Worm (Caenorhabditis elegans): ENCODE data around the gene F26F12.2.

Gene F26F12.2

DNA sequence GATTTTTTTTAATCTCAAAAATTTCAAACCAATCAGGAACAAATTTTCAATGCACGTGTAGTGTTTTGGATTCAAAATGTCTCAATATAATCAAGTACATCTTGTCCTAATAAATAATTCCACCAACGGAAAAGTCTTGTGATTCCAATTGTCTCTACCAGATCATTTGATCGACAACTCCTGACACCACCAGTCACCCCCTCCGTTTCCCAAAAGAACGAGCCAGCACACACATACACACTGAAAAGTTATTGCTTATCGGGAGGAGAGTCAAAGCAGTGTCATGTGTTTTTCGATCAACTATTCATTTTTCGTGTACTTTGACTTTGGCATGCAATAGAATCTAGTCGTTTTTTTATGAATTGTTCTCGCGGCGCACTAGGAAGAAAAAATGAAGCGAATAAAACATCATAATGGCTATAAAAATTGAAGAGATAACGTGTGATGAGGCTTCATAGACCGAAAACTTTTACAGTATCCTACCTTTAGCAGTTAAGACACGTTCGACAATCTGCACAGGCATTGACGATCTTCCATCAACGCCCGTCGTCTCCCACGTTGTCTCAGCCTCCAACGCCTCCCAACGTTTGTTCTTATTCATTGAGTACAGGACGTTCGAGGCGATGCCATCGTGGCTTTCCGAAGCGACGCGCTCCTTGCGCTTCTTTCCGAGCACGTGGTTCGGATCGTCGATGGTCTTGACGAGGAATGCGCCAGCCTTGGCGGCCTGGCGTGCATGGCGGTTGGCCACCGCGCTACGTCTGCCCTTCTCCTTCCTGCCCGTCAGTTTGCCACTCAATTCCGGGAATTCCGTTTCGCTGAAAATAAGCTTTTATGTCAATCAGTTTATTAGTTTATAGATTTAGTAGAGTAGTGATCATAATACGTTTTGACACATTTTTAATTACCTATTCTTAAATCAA is 5.3 kb upstream of the F26F12.2 start (continued):
- TF ChIP-seq nhr-80 (tag; optimal IDR thresholded peaks at IDR 0.05) (peak; percentile 78), ztf-28 (GFP tag; IDR thresholded peaks at IDR 0.05) (0 out of 2 replicates have a peak, but pooled peaks have one; percentile 77), ceh-58 (GFP tag; IDR thresholded peaks at IDR 0.05) (0 out of 2 replicates have a peak, but pooled peaks have one; percentile 5), nhr-179 (tag; optimal IDR thresholded peaks at IDR 0.05) (no peak), snpc-4 (GFP tag; optimal IDR thresholded peaks at IDR 0.05) (no peak), snpc-4 (tag; optimal IDR thresholded peaks at IDR 0.05) (no peak), Y79H2A.3 (GFP tag; conservative IDR thresholded peaks at IDR 0.05) (peak; percentile 38; the same call in 1 of the 2 replicates), madf-10 (tag; optimal IDR thresholded peaks at IDR 0.05) (peak; percentile 40), ccch-3 (GFP tag; optimal IDR thresholded peaks at IDR 0.05) (no peak)

DNA sequence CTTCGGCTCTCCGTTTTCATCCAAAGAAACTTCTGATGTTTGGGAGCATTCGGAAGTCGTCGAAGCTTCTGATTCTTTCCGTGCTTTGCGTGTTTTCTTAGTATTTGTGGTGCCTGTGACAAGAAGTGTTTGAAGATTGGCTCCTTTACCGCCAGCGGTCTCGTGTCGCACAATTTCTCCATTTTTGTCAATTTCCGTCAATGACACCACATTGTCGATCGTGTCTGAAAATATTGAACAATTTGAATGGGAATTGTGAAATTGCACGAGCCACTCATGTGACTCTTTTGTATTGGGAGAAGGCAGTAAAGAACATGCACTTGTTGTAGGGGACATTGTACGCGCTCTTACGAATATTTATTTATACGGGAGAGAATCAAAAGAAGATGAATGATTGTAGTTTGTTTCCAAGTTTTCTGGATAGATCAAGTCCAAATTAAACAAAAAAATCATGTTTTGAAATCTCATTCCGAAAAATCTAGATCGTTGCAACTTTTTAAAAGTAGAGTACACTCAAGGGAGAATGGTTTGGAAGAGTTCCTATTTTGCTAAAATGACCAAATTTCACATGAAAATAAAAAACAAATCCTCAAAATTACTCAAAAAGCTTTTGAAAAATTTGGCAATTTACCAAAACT is 4.2 kb upstream of the F26F12.2 start:
- TF ChIP-seq T07F8.4 (tag; optimal IDR thresholded peaks at IDR 0.05) (no peak), ceh-58 (GFP tag; IDR thresholded peaks at IDR 0.05) (no peak), atf-7 (tag; optimal IDR thresholded peaks at IDR 0.05) (no peak), ekl-4 (GFP tag; IDR thresholded peaks at IDR 0.05) (0 out of 2 replicates have a peak, but pooled peaks have one; percentile 29), lsl-1 (GFP tag; optimal IDR thresholded peaks at IDR 0.05) (no peak), Y53G8AR.9 (GFP tag; conservative IDR thresholded peaks at IDR 0.05) (peak; percentile 59; the same call in 1 of the 2 replicates), madf-3 (GFP tag; IDR thresholded peaks at IDR 0.05) (peak; percentile 33; the same call in 1 of the 2 replicates), Y95B8A.8 (GFP tag; IDR thresholded peaks at IDR 0.05) (peak; percentile 64; the same call in 1 of the 2 replicates), nhr-179 (tag; optimal IDR thresholded peaks at IDR 0.05) (no peak), attf-5 (GFP tag; optimal IDR thresholded peaks at IDR 0.05) (no peak), F52B5.7 (tag; optimal IDR thresholded peaks at IDR 0.05) (peak; percentile 50), B0336.3 (GFP tag; IDR thresholded peaks at IDR 0.05) (peak; percentile 59; the same call in 1 of the 2 replicates), ztf-25 (GFP tag; IDR thresholded peaks at IDR 0.05) (no peak), C06A6.2 (GFP tag; conservative IDR thresholded peaks at IDR 0.05) (no peak), ztf-28 (GFP tag; IDR thresholded peaks at IDR 0.05) (no peak), C17E4.6 (GFP tag; IDR thresholded peaks at IDR 0.05) (no peak), ZK185.1 (tag; optimal IDR thresholded peaks at IDR 0.05; ENCODE audit: poor library complexity, severe bottlenecking) (no peak), attf-3 (GFP tag; conservative IDR thresholded peaks at IDR 0.05) (0 out of 2 replicates have a peak, but pooled peaks have one; percentile 9), tlf-1 (GFP tag; optimal IDR thresholded peaks at IDR 0.05) (peak; percentile 25), ama-1 (optimal IDR thresholded peaks at IDR 0.05) (no peak), ama-1 (GFP tag; optimal IDR thresholded peaks at IDR 0.05) (no peak), snpc-4 (GFP tag; optimal IDR thresholded peaks at IDR 0.05) (no peak), snpc-4 (tag; optimal IDR thresholded peaks at IDR 0.05) (no peak), mel-28 (tag; optimal IDR thresholded peaks at IDR 0.05; ENCODE audit: borderline replicate concordance) (peak; percentile 27), nfya-2 (GFP tag; IDR thresholded peaks at IDR 0.05) (no peak), F49E8.2 (tag; optimal IDR thresholded peaks at IDR 0.05; ENCODE audit: insufficient read depth) (no peak), snpc-3.4 (tag; optimal IDR thresholded peaks at IDR 0.05) (no peak), cebp-1 (GFP tag; IDR thresholded peaks at IDR 0.05) (peak; percentile 74), cebp-1 (tag; optimal IDR thresholded peaks at IDR 0.05) (peak; percentile 82), egrh-3 (GFP tag; IDR thresholded peaks at IDR 0.05) (0 out of 2 replicates have a peak, but pooled peaks have one; percentile 5), ceh-40 (GFP tag; IDR thresholded peaks at IDR 0.05) (no peak), repo-1 (tag; optimal IDR thresholded peaks at IDR 0.05) (peak; percentile 18), madf-8 (GFP tag; conservative IDR thresholded peaks at IDR 0.05) (no peak), rec-8 (tag; optimal IDR thresholded peaks at IDR 0.05) (no peak), mes-4 (tag; optimal IDR thresholded peaks at IDR 0.05) (no peak), ztf-6 (GFP tag; IDR thresholded peaks at IDR 0.05) (no peak), unc-62 (GFP tag; optimal IDR thresholded peaks at IDR 0.05) (no peak), Y53F4B.3 (GFP tag; IDR thresholded peaks at IDR 0.05) (no peak; the same call in 1 of the 2 replicates), K11D2.4 (GFP tag; IDR thresholded peaks at IDR 0.05) (no peak; the same call in 1 of the 2 replicates)
